Fruit fly (Drosophila melanogaster): ENCODE measurements around the gene SelT.

The SelT gene

DNA sequence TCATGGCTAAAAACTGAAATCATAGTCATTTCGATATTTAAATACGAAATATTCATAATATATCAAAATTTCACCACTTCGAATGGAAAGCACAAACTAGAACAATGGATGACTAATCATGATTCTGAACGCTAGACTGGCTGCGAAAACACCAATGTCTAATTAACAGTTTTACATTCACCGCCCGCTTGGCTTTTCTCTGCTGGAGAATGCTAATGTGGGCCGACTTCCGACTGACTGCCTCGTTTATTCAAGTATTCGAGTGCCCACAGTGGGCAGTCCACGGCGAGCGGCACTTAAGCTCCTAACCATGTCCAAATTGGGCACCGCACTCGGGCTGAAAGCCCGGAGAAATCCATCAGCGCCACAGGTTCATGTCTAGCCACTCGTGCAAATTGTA is 8.7 kb upstream of the SelT start:
- no peak for TF ChIP-seq CG33017 (tag; optimal IDR thresholded peaks at IDR 0.05)
- TF ChIP-seq CG5204 (GFP tag; optimal IDR thresholded peaks at IDR 0.05), result no peak
- TF ChIP-seq kay (GFP tag; ENCODE audit: borderline replicate concordance), result no peak
- no peak for TF ChIP-seq Clk (GFP tag; optimal IDR thresholded peaks at IDR 0.05)
- TF ChIP-seq pad (GFP tag; optimal IDR thresholded peaks at IDR 0.05), result no peak
- no peak for TF ChIP-seq CG7045 (GFP tag; optimal IDR thresholded peaks at IDR 0.05)
- no peak for TF ChIP-seq CG12768 (GFP tag; optimal IDR thresholded peaks at IDR 0.05)
- no peak for TF ChIP-seq toe (GFP tag; optimal IDR thresholded peaks at IDR 0.05)
- no peak for TF ChIP-seq bab1 (GFP tag; optimal IDR thresholded peaks at IDR 0.05)
- TF ChIP-seq cnc (optimal IDR thresholded peaks at IDR 0.05), result no peak
- TF ChIP-seq tj (GFP tag; optimal IDR thresholded peaks at IDR 0.05), result no peak
- no peak for TF ChIP-seq CG14711 (tag; optimal IDR thresholded peaks at IDR 0.05)
- no peak for TF ChIP-seq CG11617 (GFP tag; optimal IDR thresholded peaks at IDR 0.05)
- no peak for TF ChIP-seq ovo (GFP tag; optimal IDR thresholded peaks at IDR 0.05)
- no peak for TF ChIP-seq Hr96 (GFP tag; optimal IDR thresholded peaks at IDR 0.05)
- no peak for TF ChIP-seq cic (GFP tag; optimal IDR thresholded peaks at IDR 0.05)
- no peak for TF ChIP-seq CG1620 (GFP tag; optimal IDR thresholded peaks at IDR 0.05)
- no peak for TF ChIP-seq Crg-1 (GFP tag; optimal IDR thresholded peaks at IDR 0.05)

dm6 chr2L:5002711-5003402 is 7.9 kb upstream of the SelT start:
- TF ChIP-seq kay (GFP tag; ENCODE audit: borderline replicate concordance) (peak; percentile 97), CG7045 (GFP tag; optimal IDR thresholded peaks at IDR 0.05) (peak; percentile 74), CG33017 (tag; optimal IDR thresholded peaks at IDR 0.05) (peak; percentile 85), cnc (optimal IDR thresholded peaks at IDR 0.05) (no peak), pad (GFP tag; optimal IDR thresholded peaks at IDR 0.05) (peak; percentile 39), ovo (GFP tag; optimal IDR thresholded peaks at IDR 0.05) (no peak), Mnt (GFP tag; optimal IDR thresholded peaks at IDR 0.05) (peak; percentile 32), Clk (GFP tag; optimal IDR thresholded peaks at IDR 0.05) (peak; percentile 13), Crg-1 (GFP tag; optimal IDR thresholded peaks at IDR 0.05) (peak; percentile 29), cic (GFP tag; optimal IDR thresholded peaks at IDR 0.05) (peak; percentile 70), CG14711 (tag; optimal IDR thresholded peaks at IDR 0.05) (peak; percentile 52), CG7101 (tag; optimal IDR thresholded peaks at IDR 0.05) (peak; percentile 76), bab1 (GFP tag; optimal IDR thresholded peaks at IDR 0.05) (peak; percentile 10), CG5204 (GFP tag; optimal IDR thresholded peaks at IDR 0.05) (peak; percentile 7), CG11617 (GFP tag; optimal IDR thresholded peaks at IDR 0.05) (peak; percentile 54), CG1620 (GFP tag; optimal IDR thresholded peaks at IDR 0.05) (no peak), Hr96 (GFP tag; optimal IDR thresholded peaks at IDR 0.05) (peak; percentile 36), CG12768 (GFP tag; optimal IDR thresholded peaks at IDR 0.05) (peak; percentile 82), tj (GFP tag; optimal IDR thresholded peaks at IDR 0.05) (peak; percentile 64), toe (GFP tag; optimal IDR thresholded peaks at IDR 0.05) (peak; percentile 25)

dm6 chr2L:5003670-5004453 is 6.9 kb upstream of the SelT start:
- TF ChIP-seq toe (GFP tag; optimal IDR thresholded peaks at IDR 0.05) (no peak), Mnt (GFP tag; optimal IDR thresholded peaks at IDR 0.05) (no peak), bab1 (GFP tag; optimal IDR thresholded peaks at IDR 0.05) (no peak), CG11617 (GFP tag; optimal IDR thresholded peaks at IDR 0.05) (no peak), cnc (optimal IDR thresholded peaks at IDR 0.05) (no peak), Crg-1 (GFP tag; optimal IDR thresholded peaks at IDR 0.05) (no peak), ovo (GFP tag; optimal IDR thresholded peaks at IDR 0.05) (no peak), cic (GFP tag; optimal IDR thresholded peaks at IDR 0.05) (no peak), CG7045 (GFP tag; optimal IDR thresholded peaks at IDR 0.05) (no peak), CG33017 (tag; optimal IDR thresholded peaks at IDR 0.05) (no peak), CG7101 (tag; optimal IDR thresholded peaks at IDR 0.05) (no peak)

DNA sequence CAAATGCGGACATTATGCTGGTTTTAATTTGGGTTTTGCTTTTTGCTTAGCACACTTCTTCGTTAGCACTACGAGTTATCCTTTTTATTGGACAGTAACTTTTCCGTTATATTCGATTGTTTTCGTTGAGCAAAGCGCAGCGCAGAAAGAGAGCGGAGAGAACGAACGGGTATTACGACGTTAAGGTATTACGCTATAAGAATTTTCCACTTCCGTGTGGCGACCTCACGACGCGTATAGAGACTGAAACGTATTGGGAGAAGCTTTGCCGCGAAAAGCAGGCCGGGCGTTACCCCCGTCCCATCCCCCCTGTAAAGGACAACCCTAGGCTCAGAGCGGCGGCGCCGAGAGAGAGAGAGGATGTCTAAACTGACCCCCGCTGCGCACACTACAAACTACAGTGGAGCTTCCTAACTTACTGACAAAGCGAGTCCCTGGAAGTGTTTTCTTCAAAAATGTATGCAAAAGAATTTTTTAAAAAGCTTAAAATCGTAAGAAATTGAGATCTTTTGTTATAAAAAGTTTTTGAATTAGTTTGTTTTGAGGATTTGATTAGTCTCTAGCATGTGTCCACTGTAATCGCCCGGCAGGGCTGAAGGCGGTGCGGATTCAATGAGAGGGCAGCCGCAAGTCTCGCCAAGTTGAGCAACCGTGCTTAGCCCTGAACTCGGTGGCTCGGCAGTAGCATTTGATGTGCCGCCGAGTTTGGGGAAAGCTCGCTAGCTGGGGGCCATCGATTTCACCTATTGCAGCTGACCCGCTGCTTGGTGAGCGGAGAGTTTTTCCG is 5.9 kb upstream of the SelT start:
- TF ChIP-seq bab1 (GFP tag; optimal IDR thresholded peaks at IDR 0.05) (peak; percentile 89), CG1620 (GFP tag; optimal IDR thresholded peaks at IDR 0.05) (peak; percentile 78), CG7045 (GFP tag; optimal IDR thresholded peaks at IDR 0.05) (peak; percentile 97), tj (GFP tag; optimal IDR thresholded peaks at IDR 0.05) (peak; percentile 48), CG5204 (GFP tag; optimal IDR thresholded peaks at IDR 0.05) (peak; percentile 96), CG14711 (tag; optimal IDR thresholded peaks at IDR 0.05) (peak; percentile 90), cnc (optimal IDR thresholded peaks at IDR 0.05) (no peak), pad (GFP tag; optimal IDR thresholded peaks at IDR 0.05) (peak; percentile 80), CG11617 (GFP tag; optimal IDR thresholded peaks at IDR 0.05) (peak; percentile 88), Mnt (GFP tag; optimal IDR thresholded peaks at IDR 0.05) (peak; percentile 76), CG7101 (tag; optimal IDR thresholded peaks at IDR 0.05) (peak; percentile 96), ovo (GFP tag; optimal IDR thresholded peaks at IDR 0.05) (peak; percentile 31), cic (GFP tag; optimal IDR thresholded peaks at IDR 0.05) (peak; percentile 69), kay (GFP tag; ENCODE audit: borderline replicate concordance) (no peak), toe (GFP tag; optimal IDR thresholded peaks at IDR 0.05) (peak; percentile 93), Crg-1 (GFP tag; optimal IDR thresholded peaks at IDR 0.05) (peak; percentile 89), CG12768 (GFP tag; optimal IDR thresholded peaks at IDR 0.05) (peak; percentile 97), Clk (GFP tag; optimal IDR thresholded peaks at IDR 0.05) (peak; percentile 95), Hr96 (GFP tag; optimal IDR thresholded peaks at IDR 0.05) (peak; percentile 93), CG33017 (tag; optimal IDR thresholded peaks at IDR 0.05) (peak; percentile 96)

- TF ChIP-seq Crg-1 (GFP tag; optimal IDR thresholded peaks at IDR 0.05) (no peak), pad (GFP tag; optimal IDR thresholded peaks at IDR 0.05) (no peak), Mnt (GFP tag; optimal IDR thresholded peaks at IDR 0.05) (no peak), kay (GFP tag; ENCODE audit: borderline replicate concordance) (no peak), cic (GFP tag; optimal IDR thresholded peaks at IDR 0.05) (no peak), tj (GFP tag; optimal IDR thresholded peaks at IDR 0.05) (no peak)
Observed at dm6 chr2L:5005464-5005764, 5.3 kb upstream of the SelT start.
